Worm (Caenorhabditis elegans): ENCODE data around the gene mig-2.

ce11 chrX:11556194-11556739, 7.9 kb downstream of the mig-2 start, which contains the start of gene C35C5.10:
- no peak for TF ChIP-seq ama-1 (optimal IDR thresholded peaks at IDR 0.05)
- no peak for TF ChIP-seq hnd-1 (tag; optimal IDR thresholded peaks at IDR 0.05)
- no peak for TF ChIP-seq scrt-1 (GFP tag; IDR thresholded peaks at IDR 0.05)
- no peak for TF ChIP-seq hmbx-1 (tag; optimal IDR thresholded peaks at IDR 0.05)
- no peak for TF ChIP-seq ceh-36 (tag; optimal IDR thresholded peaks at IDR 0.05)
- no peak for TF ChIP-seq tbx-11 (GFP tag; IDR thresholded peaks at IDR 0.05)
- no peak for TF ChIP-seq B0310.2 (tag; optimal IDR thresholded peaks at IDR 0.05)
- no peak for TF ChIP-seq hmg-4 (GFP tag; optimal IDR thresholded peaks at IDR 0.05)
- no peak for TF ChIP-seq F13C5.2 (tag; optimal IDR thresholded peaks at IDR 0.05)
- TF ChIP-seq pes-1 (GFP tag; IDR thresholded peaks at IDR 0.05), result no peak
